Worm (Caenorhabditis elegans): ENCODE measurements around the gene nhr-45.

ce11 chrX:4691148-4691773 is 31.1 kb upstream of the nhr-45 start, which contains the start of gene K02G10.5:
- TF ChIP-seq ceh-32 (tag; optimal IDR thresholded peaks at IDR 0.05; ENCODE audit: poor library complexity) (no peak), Y48G9A.11 (GFP tag; IDR thresholded peaks at IDR 0.05) (no peak), daf-12 (tag; optimal IDR thresholded peaks at IDR 0.05) (no peak), snpc-4 (tag; optimal IDR thresholded peaks at IDR 0.05) (no peak), egl-43 (GFP tag; IDR thresholded peaks at IDR 0.05) (no peak), aly-2 (tag; optimal IDR thresholded peaks at IDR 0.05) (no peak), unc-39 (tag; optimal IDR thresholded peaks at IDR 0.05) (no peak), Y75B8A.6 (GFP tag; IDR thresholded peaks at IDR 0.05) (no peak), ceh-82 (tag; optimal IDR thresholded peaks at IDR 0.05) (no peak), zag-1 (tag; optimal IDR thresholded peaks at IDR 0.05) (no peak), lin-39 (tag; optimal IDR thresholded peaks at IDR 0.05) (no peak)

Measured in whole organism, L4 larva.